Worm (Caenorhabditis elegans) whole organism, L4/young adult: ENCODE measurements around the gene F53B1.3.

ENCODE experiments used
- dao-5 ChIP-seq: sonication (generic microtip); optimal IDR thresholded peaks from 2 replicates; lab custom pipeline; 2016; ENCODE audit warnings: missing genotype, missing genetic modification characterization, moderate library complexity, missing compliant biosample characterization
- him-1 ChIP-seq: sonication (generic microtip); optimal IDR thresholded peaks from 2 replicates; lab custom pipeline; 2016; ENCODE audit warnings: missing genotype, missing genetic modification reagents, missing genetic modification characterization, missing compliant biosample characterization

DNA sequence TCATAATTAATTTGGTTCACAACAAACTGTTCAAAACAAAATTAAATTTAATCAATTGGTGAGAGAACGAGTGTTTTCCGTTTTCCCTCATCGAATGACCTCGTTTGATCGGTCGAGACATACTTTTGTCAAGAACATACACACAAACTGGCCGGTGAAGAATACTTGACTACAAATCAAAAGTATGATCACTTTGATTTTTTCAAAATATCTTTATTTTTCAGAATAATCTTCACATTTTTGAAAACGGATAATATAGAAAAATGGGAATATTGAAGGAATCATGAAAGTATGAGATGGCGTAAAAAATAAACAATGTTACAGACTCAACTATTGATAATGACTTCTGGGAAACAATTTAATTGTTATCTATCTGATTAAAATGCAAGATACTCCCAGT lies 12.8 kb downstream of the F53B1.3 start, which contains the start of gene swip-10:
- TF ChIP-seq him-1 (tag; lab: Kevin White, UChicago) (no peak), dao-5 (no peak)
